Worm (Caenorhabditis elegans) whole organism, late embryonic: ENCODE data around the gene F42A8.1.
A peak's percentile ranks its signal among the peaks of the same experiment; 100 is the strongest.

ENCODE experiments used
- C08G9.2 ChIP-seq: sonication (generic microtip); optimal IDR thresholded peaks from 2 replicates; lab custom pipeline; 2016; ENCODE audit warnings: mild to moderate bottlenecking, missing genetic modification characterization, moderate library complexity, missing compliant biosample characterization
- F13H6.1 ChIP-seq: sonication (generic microtip); optimal IDR thresholded peaks from 2 replicates; lab custom pipeline; 2016; ENCODE audit warnings: missing genetic modification characterization, missing compliant biosample characterization
- K09A11.1 ChIP-seq: sonication (generic microtip); optimal IDR thresholded peaks from 2 replicates; lab custom pipeline; 2017; ENCODE audit warnings: antibody characterized with exemption, mild to moderate bottlenecking, missing genetic modification characterization, missing compliant biosample characterization; ENCODE audit not compliant: insufficient read depth
- T23F11.4 ChIP-seq: fragments of 200-800 bp; sonication (Bioruptor generic); optimal IDR thresholded peaks from 2 replicates; lab custom pipeline; 2018; ENCODE audit warnings: mild to moderate bottlenecking, missing genetic modification characterization, missing compliant biosample characterization
- ama-1 ChIP-seq: fragments of 150-350 bp; optimal IDR thresholded peaks from 2 replicates; lab custom pipeline; 2014
- ceh-14 ChIP-seq: sonication (generic microtip); optimal IDR thresholded peaks from 2 replicates; lab custom pipeline; 2016; ENCODE audit warnings: missing genotype, missing genetic modification characterization, missing compliant biosample characterization
- ceh-2 ChIP-seq: sonication (generic microtip); optimal IDR thresholded peaks from 2 replicates; lab custom pipeline; 2016; ENCODE audit warnings: missing genotype, missing genetic modification characterization, missing compliant biosample characterization
- ceh-22 ChIP-seq: sonication (generic microtip); optimal IDR thresholded peaks from 2 replicates; lab custom pipeline; 2017; ENCODE audit warnings: missing biosample characterization, missing genetic modification characterization
- ceh-31 ChIP-seq: sonication (generic microtip); optimal IDR thresholded peaks from 2 replicates; lab custom pipeline; 2016; ENCODE audit warnings: missing genetic modification characterization, missing compliant biosample characterization
- ceh-34 ChIP-seq: sonication (generic microtip); optimal IDR thresholded peaks from 2 replicates; lab custom pipeline; 2016; ENCODE audit warnings: mild to moderate bottlenecking, missing genetic modification characterization, missing compliant biosample characterization
- che-1 ChIP-seq: sonication (generic microtip); optimal IDR thresholded peaks from 2 replicates; lab custom pipeline; 2016; ENCODE audit warnings: mild to moderate bottlenecking, missing genetic modification characterization, missing compliant biosample characterization
- dmd-4 ChIP-seq: sonication (generic microtip); optimal IDR thresholded peaks from 2 replicates; lab custom pipeline; 2016; ENCODE audit warnings: borderline replicate concordance, missing genetic modification characterization, missing compliant biosample characterization
- dve-1 ChIP-seq: sonication (generic microtip); optimal IDR thresholded peaks from 2 replicates; lab custom pipeline; 2017; ENCODE audit warnings: antibody characterized with exemption, mild to moderate bottlenecking, missing genetic modification characterization, missing compliant biosample characterization
- elt-2 ChIP-seq: sonication (generic microtip); optimal IDR thresholded peaks from 2 replicates; lab custom pipeline; 2016; ENCODE audit warnings: missing genetic modification reagents, missing genetic modification characterization, missing compliant biosample characterization
- elt-4 ChIP-seq: sonication (generic microtip); optimal IDR thresholded peaks from 2 replicates; lab custom pipeline; 2016; ENCODE audit warnings: missing genetic modification characterization, missing compliant biosample characterization
- ets-4 ChIP-seq: sonication (generic microtip); optimal IDR thresholded peaks from 2 replicates; lab custom pipeline; 2016; ENCODE audit warnings: missing genetic modification characterization, missing compliant biosample characterization
- eyg-1 ChIP-seq: sonication (generic microtip); optimal IDR thresholded peaks from 2 replicates; lab custom pipeline; 2016; ENCODE audit warnings: missing genotype, missing genetic modification characterization, missing compliant biosample characterization
- fax-1 ChIP-seq: sonication (generic microtip); optimal IDR thresholded peaks from 2 replicates; lab custom pipeline; 2016; ENCODE audit warnings: missing genotype, missing genetic modification characterization, missing compliant biosample characterization
- fkh-10 ChIP-seq: fragments of 150-350 bp; optimal IDR thresholded peaks from 2 replicates; lab custom pipeline; 2014; ENCODE audit warnings: missing biosample characterization, missing genetic modification reagents, missing genetic modification characterization
- hlh-6 ChIP-seq: sonication (generic microtip); optimal IDR thresholded peaks from 2 replicates; lab custom pipeline; 2016; ENCODE audit warnings: missing genotype, missing genetic modification characterization, missing compliant biosample characterization
- hlh-8 ChIP-seq: sonication (generic microtip); optimal IDR thresholded peaks from 2 replicates; lab custom pipeline; 2016; ENCODE audit warnings: missing genotype, missing genetic modification characterization, missing compliant biosample characterization
- lin-11 ChIP-seq: fragments of 200-800 bp; sonication (Bioruptor generic); optimal IDR thresholded peaks from 2 replicates; lab custom pipeline; 2018; ENCODE audit warnings: mild to moderate bottlenecking, missing genetic modification characterization, missing compliant biosample characterization
- mec-3 ChIP-seq: sonication (generic microtip); optimal IDR thresholded peaks from 2 replicates; lab custom pipeline; 2016; ENCODE audit warnings: borderline replicate concordance, missing genetic modification characterization, missing compliant biosample characterization
- nfya-1 ChIP-seq: sonication (generic microtip); optimal IDR thresholded peaks from 2 replicates; lab custom pipeline; 2017; ENCODE audit warnings: missing genetic modification characterization, mild to moderate bottlenecking, missing compliant biosample characterization, antibody characterized with exemption, moderate library complexity
- nhr-11 ChIP-seq: fragments of 150-350 bp; optimal IDR thresholded peaks from 2 replicates; lab custom pipeline; 2014; ENCODE audit warnings: missing biosample characterization, missing genetic modification characterization
- npax-4 ChIP-seq: sonication (generic microtip); optimal IDR thresholded peaks from 2 replicates; lab custom pipeline; 2016; ENCODE audit warnings: missing genetic modification characterization, missing compliant biosample characterization
- pag-3 ChIP-seq: sonication (generic microtip); optimal IDR thresholded peaks from 2 replicates; lab custom pipeline; 2016; ENCODE audit warnings: missing compliant biosample characterization, missing genetic modification characterization, borderline replicate concordance
- pax-1 ChIP-seq: fragments of 150-350 bp; optimal IDR thresholded peaks from 2 replicates; lab custom pipeline; 2014; ENCODE audit warnings: missing biosample characterization, missing genetic modification characterization
- pqm-1 ChIP-seq: sonication (generic microtip); optimal IDR thresholded peaks from 2 replicates; lab custom pipeline; 2016; ENCODE audit warnings: missing genetic modification characterization, missing compliant biosample characterization
- ref-2 ChIP-seq: sonication (generic microtip); optimal IDR thresholded peaks from 2 replicates; lab custom pipeline; 2016; ENCODE audit warnings: missing genetic modification characterization, missing compliant biosample characterization
- rnt-1 ChIP-seq: sonication (generic microtip); optimal IDR thresholded peaks from 2 replicates; lab custom pipeline; 2016; ENCODE audit warnings: missing genetic modification characterization, missing compliant biosample characterization
- sdc-2 ChIP-seq: sonication (generic microtip); optimal IDR thresholded peaks from 2 replicates; lab custom pipeline; 2016; ENCODE audit warnings: missing genotype, missing genetic modification characterization, missing compliant biosample characterization
- sox-2 ChIP-seq: fragments of 200-800 bp; sonication (Bioruptor generic); IDR thresholded peaks from 2 replicates; pipeline ENCODE4 v1.3.6; 2022; ENCODE audit warnings: missing genetic modification reagents, missing genetic modification characterization, missing compliant biosample characterization
- sox-4 ChIP-seq: sonication (generic microtip); optimal IDR thresholded peaks from 2 replicates; lab custom pipeline; 2017; ENCODE audit warnings: mild to moderate bottlenecking, missing genetic modification characterization, inconsistent platforms, missing compliant biosample characterization
- tbx-2 ChIP-seq: sonication (generic microtip); optimal IDR thresholded peaks from 2 replicates; lab custom pipeline; 2016; ENCODE audit warnings: missing genetic modification characterization, missing compliant biosample characterization
- tbx-7 ChIP-seq: sonication (generic microtip); optimal IDR thresholded peaks from 2 replicates; lab custom pipeline; 2016; ENCODE audit warnings: missing genotype, missing genetic modification characterization, missing compliant biosample characterization
- ttx-3 ChIP-seq: sonication (generic microtip); optimal IDR thresholded peaks from 2 replicates; lab custom pipeline; 2016; ENCODE audit warnings: missing genetic modification reagents, missing genetic modification characterization, missing compliant biosample characterization
- unc-3 ChIP-seq, 2 experiments: fragments of 200-800 bp in 1 of 2; sonication (Bioruptor generic) in 1 of 2; sonication (generic microtip) in 1 of 2; conservative IDR thresholded peaks in 1 of 2; optimal IDR thresholded peaks in 1 of 2; 2 replicates each; pipeline versions ENCODE4 v1.3.6 to Lab custom; 2016 to 2022; ENCODE audit warnings: missing compliant biosample characterization in 2 of 2, missing genetic modification characterization in 2 of 2, missing genetic modification reagents in 1 of 2
- unc-42 ChIP-seq: sonication (generic microtip); optimal IDR thresholded peaks from 2 replicates; lab custom pipeline; 2016; ENCODE audit warnings: missing genotype, missing genetic modification characterization, missing compliant biosample characterization
- unc-55 ChIP-seq: sonication (generic microtip); optimal IDR thresholded peaks from 2 replicates; lab custom pipeline; 2017; ENCODE audit warnings: missing biosample characterization, missing genetic modification reagents, missing genetic modification characterization
- zip-5 ChIP-seq: sonication (generic microtip); optimal IDR thresholded peaks from 2 replicates; lab custom pipeline; 2016; ENCODE audit warnings: missing genetic modification characterization, missing compliant biosample characterization
- ztf-16 ChIP-seq: sonication (generic microtip); optimal IDR thresholded peaks from 2 replicates; lab custom pipeline; 2017; ENCODE audit warnings: missing genetic modification characterization, missing compliant biosample characterization

F42A8.1 gene

DNA sequence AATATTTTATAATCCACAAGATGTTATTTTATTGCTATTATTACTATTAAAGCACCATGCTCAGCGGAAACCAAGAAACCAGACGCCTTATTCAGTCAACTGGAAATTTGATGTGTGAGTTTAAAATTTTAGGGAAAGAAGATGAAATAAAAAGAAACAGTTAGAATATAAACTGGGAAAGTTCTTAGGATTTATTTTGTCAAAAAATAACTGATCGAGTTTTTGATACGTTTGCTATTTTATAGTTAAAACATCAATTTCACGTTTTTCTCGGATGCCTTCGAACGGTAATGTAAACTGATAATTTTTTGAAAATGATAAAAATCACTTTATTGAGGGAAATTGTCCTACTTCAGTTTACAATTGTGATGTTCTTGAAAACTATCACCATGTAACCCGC is 26.0 kb upstream of the F42A8.1 start, which contains the start of gene C06C3.3:
Gene C06C3.3 (minus strand): TSS at position 101 of the 400 bp plus-strand sequence.
- no peak for TF ChIP-seq mec-3

DNA sequence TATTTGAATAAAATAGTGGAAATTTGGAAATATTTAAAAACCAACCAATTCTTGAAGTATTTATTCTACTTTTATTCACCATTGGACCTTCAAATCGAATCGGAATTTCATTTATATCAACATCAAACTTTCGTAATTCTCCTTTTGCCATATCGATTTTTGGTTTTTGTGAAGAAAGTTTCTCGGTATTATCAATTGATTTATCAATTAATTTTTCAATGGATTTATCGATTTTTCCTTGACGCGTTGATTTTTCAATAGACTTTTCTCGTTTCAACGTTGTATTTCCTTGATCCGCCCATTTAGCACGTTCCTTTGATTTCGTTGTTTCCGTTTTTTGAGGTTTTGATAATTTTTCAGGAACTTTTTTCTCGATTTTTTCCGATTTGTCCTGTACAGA is 23.0 kb upstream of the F42A8.1 start:
- no peak for TF ChIP-seq pag-3 (tag; lab: Kevin White, UChicago)
- no peak for TF ChIP-seq ets-4 (tag; lab: Kevin White, UChicago)
- no peak for TF ChIP-seq tbx-2 (tag; lab: Kevin White, UChicago)
- TF ChIP-seq, all 69 proteins: peak for 0

DNA sequence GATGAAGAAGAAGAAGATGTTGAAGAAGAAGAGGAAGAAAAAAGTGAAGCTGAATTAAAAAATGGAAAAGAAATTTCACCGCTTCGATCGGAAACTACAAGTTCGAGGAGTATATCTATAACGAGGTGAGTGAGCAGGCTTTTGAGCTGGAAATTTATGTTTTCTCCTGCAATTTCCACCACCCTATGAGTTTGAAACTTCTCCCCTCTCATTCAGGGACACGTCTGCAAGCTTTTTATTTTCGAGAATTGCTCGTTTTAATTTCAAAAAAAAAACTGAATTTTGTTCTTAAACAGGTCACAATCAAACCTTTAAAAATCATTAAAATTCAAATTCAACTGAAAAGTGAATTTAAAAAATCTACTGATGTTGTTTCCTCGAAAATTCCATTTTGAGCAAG is 15.9 kb upstream of the F42A8.1 start:
- no peak for TF ChIP-seq rnt-1 (tag; lab: Kevin White, UChicago)
- TF ChIP-seq T23F11.4: no peak
- TF ChIP-seq sox-2: no peak
- no peak for TF ChIP-seq unc-55 (GFP tag; lab: Kevin White, UChicago)
- TF ChIP-seq che-1 (tag; lab: Kevin White, UChicago): no peak
- TF ChIP-seq K09A11.1 (tag; lab: Kevin White, UChicago): no peak
- no peak for TF ChIP-seq eyg-1 (tag; lab: Kevin White, UChicago)
- TF ChIP-seq fax-1 (tag; lab: Kevin White, UChicago): no peak
- no peak for TF ChIP-seq ref-2 (tag; lab: Kevin White, UChicago)
- no peak for TF ChIP-seq tbx-7 (tag; lab: Kevin White, UChicago)
- TF ChIP-seq dve-1 (tag; lab: Kevin White, UChicago): no peak
- no peak for TF ChIP-seq lin-11
- TF ChIP-seq dmd-4: no peak
- TF ChIP-seq sox-4 (tag; lab: Kevin White, UChicago): no peak

DNA sequence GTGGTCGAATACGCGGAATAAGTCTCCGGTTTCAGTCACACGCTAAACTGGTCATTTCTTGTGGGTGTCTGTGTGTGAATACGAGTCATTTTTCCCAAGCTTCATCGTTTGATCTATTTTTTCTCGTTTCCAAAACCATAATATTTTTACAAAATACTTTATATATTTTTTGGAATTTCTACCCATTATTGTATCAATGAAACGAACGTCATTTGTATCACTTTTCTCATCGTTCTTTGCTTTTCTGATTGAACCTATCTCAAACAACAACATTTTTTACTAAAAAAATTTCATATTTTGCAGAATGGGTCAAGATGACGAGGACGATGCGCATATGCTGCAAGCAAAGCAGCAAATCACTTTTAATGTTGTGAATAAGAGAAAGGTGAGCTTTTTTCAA is 11.8 kb upstream of the F42A8.1 start, which contains the start of gene mel-11:
Gene mel-11 (plus strand): TSS at position 301 of the 400 bp plus-strand sequence.
- TF ChIP-seq ama-1 (no peak), ztf-16 (tag; lab: Kevin White, UChicago) (no peak), fkh-10 (GFP tag; lab: Kevin White, UChicago) (no peak), mec-3 (no peak), ets-4 (tag; lab: Kevin White, UChicago) (no peak), pag-3 (tag; lab: Kevin White, UChicago) (no peak)
- TF ChIP-seq, all 69 proteins: peak for 0

DNA sequence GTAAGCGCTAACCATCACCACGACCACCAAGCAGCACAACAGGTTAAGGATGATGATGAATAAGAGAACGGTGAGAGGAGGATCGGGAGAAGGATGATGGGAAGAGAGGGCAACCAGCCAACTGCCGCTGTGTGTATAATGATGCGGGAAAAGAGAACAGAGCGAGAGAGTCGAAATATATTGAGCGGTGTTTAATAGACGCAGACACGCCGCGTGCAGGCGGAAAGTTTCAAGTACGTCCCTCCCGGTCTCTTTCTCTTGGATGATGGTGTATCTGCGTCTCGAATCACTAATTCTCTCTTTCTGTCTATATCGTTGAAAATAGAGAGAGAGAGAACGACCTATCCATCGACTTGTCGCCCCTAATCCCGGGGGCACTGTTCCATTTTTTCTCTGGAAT is 10.3 kb upstream of the F42A8.1 start:
- TF ChIP-seq pqm-1 (tag; lab: Kevin White, UChicago) (no peak), elt-4 (tag; lab: Kevin White, UChicago) (no peak), sox-4 (tag; lab: Kevin White, UChicago) (no peak), pax-1 (tag; lab: Kevin White, UChicago) (no peak), dmd-4 (no peak), ref-2 (tag; lab: Kevin White, UChicago) (peak; percentile 30), unc-42 (tag; lab: Kevin White, UChicago) (peak; percentile 7), hlh-8 (tag; lab: Kevin White, UChicago) (no peak), ama-1 (no peak), tbx-2 (tag; lab: Kevin White, UChicago) (peak; percentile 38), elt-2 (tag; lab: Kevin White, UChicago) (no peak), tbx-7 (tag; lab: Kevin White, UChicago) (no peak), ceh-2 (tag; lab: Kevin White, UChicago) (no peak), npax-4 (tag; lab: Kevin White, UChicago) (no peak), fkh-10 (GFP tag; lab: Kevin White, UChicago) (no peak), pag-3 (tag; lab: Kevin White, UChicago) (no peak), che-1 (tag; lab: Kevin White, UChicago) (no peak), unc-55 (GFP tag; lab: Kevin White, UChicago) (peak; percentile 18), T23F11.4 (no peak), ttx-3 (tag; lab: Kevin White, UChicago) (no peak), eyg-1 (tag; lab: Kevin White, UChicago) (no peak), hlh-6 (tag; lab: Kevin White, UChicago) (no peak), ceh-31 (tag; lab: Kevin White, UChicago) (peak; percentile 26), nhr-11 (tag; lab: Kevin White, UChicago) (no peak), F13H6.1 (tag; lab: Kevin White, UChicago) (no peak), zip-5 (tag; lab: Kevin White, UChicago) (no peak), unc-3 (GFP tag; conservative IDR thresholded peaks at IDR 0.05; lab: Robert Waterston, UW) (0 out of 2 replicates have a peak, but pooled peaks have one; percentile 18), unc-3 (tag; optimal IDR thresholded peaks at IDR 0.05; lab: Kevin White, UChicago) (no peak), sox-2 (no peak), ceh-22 (tag; lab: Kevin White, UChicago) (peak; percentile 12), ceh-34 (peak; percentile 55), fax-1 (tag; lab: Kevin White, UChicago) (no peak), dve-1 (tag; lab: Kevin White, UChicago) (peak; percentile 2), ceh-14 (tag; lab: Kevin White, UChicago) (no peak), nfya-1 (tag; lab: Kevin White, UChicago) (peak; percentile 69), sdc-2 (tag; lab: Kevin White, UChicago) (no peak), C08G9.2 (no peak)
